Worm (Caenorhabditis elegans) whole organism, L3 larva: ENCODE data around the gene cest-31.

ENCODE experiments used
- elt-1 ChIP-seq: fragments of 150-350 bp; optimal IDR thresholded peaks from 2 replicates; lab custom pipeline; 2014; ENCODE audit warnings: missing biosample characterization, missing genetic modification characterization
- lin-15B ChIP-seq: fragments of 150-350 bp; optimal IDR thresholded peaks from 2 replicates; lab custom pipeline; 2014; ENCODE audit warnings: missing biosample characterization, missing genetic modification characterization
- mdl-1 ChIP-seq: fragments of 150-350 bp; optimal IDR thresholded peaks from 2 replicates; lab custom pipeline; 2014; ENCODE audit warnings: missing biosample characterization, missing genetic modification characterization
- unc-62 ChIP-seq: fragments of 150-350 bp; sonication (generic microtip); optimal IDR thresholded peaks from 4 replicates; lab custom pipeline; 2014; ENCODE audit warnings: missing biosample characterization, missing genetic modification reagents, missing genetic modification characterization

DNA sequence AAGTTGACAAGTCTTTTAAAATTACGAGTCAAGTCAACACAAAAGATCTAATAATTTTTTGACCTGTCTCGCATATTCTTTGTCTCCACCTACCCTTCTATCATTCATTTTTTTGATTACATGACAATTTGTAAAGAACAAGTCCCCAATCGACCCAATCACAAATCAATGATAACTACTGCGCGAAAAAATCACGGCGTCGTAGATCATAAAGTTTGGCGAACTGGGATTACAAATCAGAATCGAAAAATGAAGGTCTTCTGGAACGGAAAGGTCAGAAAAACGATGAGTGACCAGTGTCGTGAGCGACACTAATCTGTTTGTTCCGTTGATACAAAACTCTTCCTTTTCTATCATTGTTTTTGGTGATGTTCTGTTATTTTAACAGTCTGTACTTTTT lies 16.0 kb downstream of the cest-31 start:
- TF ChIP-seq mdl-1 (no peak), lin-15B (no peak), unc-62 (GFP tag; lab: Kevin White, UChicago) (no peak), elt-1 (no peak)
